Worm (Caenorhabditis elegans): ENCODE measurements around the gene F13A7.1.
"Not testable (repeated sequence)": the region's sequence is repeated elsewhere in the genome, so short reads cannot be mapped to it uniquely, and the experiment has no call there.

F13A7.1 gene

ce11 chrV:16338287-16339092 is 39.3 kb downstream of the F13A7.1 start, which contains the start of gene slc-9B.2:
Gene slc-9B.2 (plus strand): TSS chrV:16339042.
- TF ChIP-seq nhr-85 (tag) (peak; percentile 4), grh-1 (GFP tag; IDR thresholded peaks at IDR 0.05) (0 out of 2 replicates have a peak, but pooled peaks have one; percentile 20), nhr-90 (tag; optimal IDR thresholded peaks at IDR 0.05; ENCODE audit: poor library complexity) (peak; percentile 37), efl-1 (optimal IDR thresholded peaks at IDR 0.05) (peak in 1 of 2 experiments; percentile 7)
- not testable (repeated sequence) for TF ChIP-seq efl-1 (GFP tag; optimal IDR thresholded peaks at IDR 0.05 in 1 of 2)

DNA sequence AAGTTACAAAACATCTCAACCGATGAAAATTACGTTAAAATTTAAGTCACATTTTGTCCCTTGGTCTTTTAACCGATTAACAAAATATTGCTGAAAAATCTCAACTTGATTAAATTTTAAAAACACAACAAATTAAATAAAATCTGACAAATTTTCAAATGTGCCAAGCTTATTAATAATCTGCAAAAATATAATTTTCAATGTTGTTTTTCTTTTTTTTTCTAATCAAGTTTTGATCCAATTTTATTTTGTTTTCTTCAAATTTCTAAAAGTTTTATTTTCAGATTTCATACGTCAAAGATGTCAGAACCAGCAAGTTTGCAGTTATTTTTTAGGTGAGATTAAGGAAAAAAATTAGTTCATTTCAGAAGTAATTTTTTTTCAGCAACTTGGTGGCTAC is 41.4 kb downstream of the F13A7.1 start, which contains the start of gene srw-87:
Gene srw-87 (plus strand): TSS at position 301 of the 400 bp plus-strand sequence.
- no peak for TF ChIP-seq C04F5.9 (tag; optimal IDR thresholded peaks at IDR 0.05)
- TF ChIP-seq mab-9 (GFP tag; IDR thresholded peaks at IDR 0.05) = no peak
- no peak for TF ChIP-seq C34B4.2 (tag; optimal IDR thresholded peaks at IDR 0.05)
- TF ChIP-seq pqm-1 (tag; optimal IDR thresholded peaks at IDR 0.05) = no peak
- TF ChIP-seq jun-1 (tag; optimal IDR thresholded peaks at IDR 0.05) = no peak
- TF ChIP-seq dsc-1 (tag; optimal IDR thresholded peaks at IDR 0.05) = no peak
- no peak for TF ChIP-seq nhr-12 (tag; optimal IDR thresholded peaks at IDR 0.05)
- TF ChIP-seq mef-2 (tag; optimal IDR thresholded peaks at IDR 0.05) = no peak
- TF ChIP-seq ceh-63 (GFP tag; optimal IDR thresholded peaks at IDR 0.05) = no peak
- TF ChIP-seq fkh-10 (GFP tag; optimal IDR thresholded peaks at IDR 0.05) = no peak
- TF ChIP-seq nhr-28 (tag; optimal IDR thresholded peaks at IDR 0.05) = no peak
- TF ChIP-seq fkh-4 (tag; optimal IDR thresholded peaks at IDR 0.05; ENCODE audit: borderline replicate concordance) = no peak
- TF ChIP-seq grh-1 (GFP tag; IDR thresholded peaks at IDR 0.05) = no peak
- no peak for TF ChIP-seq blmp-1 (tag; optimal IDR thresholded peaks at IDR 0.05)
- TF ChIP-seq ceh-90 (tag; optimal IDR thresholded peaks at IDR 0.05) = no peak
- TF ChIP-seq aly-2 (tag; optimal IDR thresholded peaks at IDR 0.05) = no peak
- TF ChIP-seq nhr-76 (tag; optimal IDR thresholded peaks at IDR 0.05) = no peak

DNA sequence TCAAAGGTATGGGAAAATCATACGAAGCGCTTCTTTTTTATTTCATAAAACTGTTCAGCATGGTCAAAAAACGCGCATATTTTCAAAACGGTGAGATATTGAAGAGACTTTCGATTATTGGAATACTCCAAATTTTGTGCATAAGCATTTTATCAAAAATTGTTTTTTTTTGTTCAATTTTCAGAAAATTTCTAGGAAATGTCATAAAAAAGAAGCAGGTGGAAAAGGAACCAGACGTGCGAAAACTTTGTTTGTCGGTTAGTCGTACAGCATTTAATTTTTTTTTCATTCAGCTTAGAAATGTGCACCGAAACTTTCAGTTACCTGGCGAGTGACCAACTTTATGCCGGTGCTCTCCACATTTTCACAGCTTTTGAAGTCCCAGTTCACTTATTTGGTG is 44.3 kb downstream of the F13A7.1 start, which contains the start of gene srh-167:
Gene srh-167 (plus strand): TSS at position 301 of the 400 bp plus-strand sequence.
- TF ChIP-seq mef-2 (tag; optimal IDR thresholded peaks at IDR 0.05) = no peak
- no peak for TF ChIP-seq sox-4 (tag; optimal IDR thresholded peaks at IDR 0.05)
- no peak for TF ChIP-seq jun-1 (tag; optimal IDR thresholded peaks at IDR 0.05)
- no peak for TF ChIP-seq skn-1 (tag; optimal IDR thresholded peaks at IDR 0.05)
- TF ChIP-seq nhr-47 (tag; optimal IDR thresholded peaks at IDR 0.05) = no peak
- no peak for TF ChIP-seq grh-1 (GFP tag; IDR thresholded peaks at IDR 0.05)
- no peak for TF ChIP-seq dpl-1 (GFP tag; optimal IDR thresholded peaks at IDR 0.05)
- TF ChIP-seq ceh-82 (tag; optimal IDR thresholded peaks at IDR 0.05) = no peak
- no peak for TF ChIP-seq nhr-85 (tag)
- no peak for TF ChIP-seq nhr-84 (tag; optimal IDR thresholded peaks at IDR 0.05)
- TF ChIP-seq swsn-7 (tag; optimal IDR thresholded peaks at IDR 0.05) = no peak
- no peak for TF ChIP-seq mab-9 (GFP tag; IDR thresholded peaks at IDR 0.05)
- TF ChIP-seq mep-1 (tag; optimal IDR thresholded peaks at IDR 0.05) = no peak
- TF ChIP-seq pax-3 (tag; optimal IDR thresholded peaks at IDR 0.05) = no peak
- no peak for TF ChIP-seq xbp-1 (tag; optimal IDR thresholded peaks at IDR 0.05)
- TF ChIP-seq nhr-90 (tag; optimal IDR thresholded peaks at IDR 0.05; ENCODE audit: poor library complexity) = no peak
- no peak for TF ChIP-seq nhr-12 (tag; optimal IDR thresholded peaks at IDR 0.05)
- no peak for TF ChIP-seq lin-35 (GFP tag; optimal IDR thresholded peaks at IDR 0.05)

- TF ChIP-seq Y116A8C.19 (tag; optimal IDR thresholded peaks at IDR 0.05; ENCODE audit: borderline replicate concordance) (no peak), nhr-76 (tag; optimal IDR thresholded peaks at IDR 0.05) (no peak), unc-86 (tag; optimal IDR thresholded peaks at IDR 0.05) (no peak), F16B12.6 (tag; optimal IDR thresholded peaks at IDR 0.05) (no peak), nhr-85 (tag) (no peak), unc-62 (GFP tag; optimal IDR thresholded peaks at IDR 0.05) (no peak), nhr-12 (tag; optimal IDR thresholded peaks at IDR 0.05) (no peak), pag-3 (tag; optimal IDR thresholded peaks at IDR 0.05; ENCODE audit: borderline replicate concordance, insufficient read depth) (no peak), aha-1 (tag; optimal IDR thresholded peaks at IDR 0.05) (no peak), jun-1 (tag; optimal IDR thresholded peaks at IDR 0.05) (no peak), nhr-237 (tag; optimal IDR thresholded peaks at IDR 0.05) (no peak)
Observed at ce11 chrV:16328849-16329248, 48.9 kb downstream of the F13A7.1 start, which contains the start of gene F57G8.7. Gene F57G8.7 (plus strand): TSS chrV:16329149.

Data from whole organism, L1 larva.